Comparison of ENCODE assay signal across 4 worm cellular contexts in the genomic region with DNA sequence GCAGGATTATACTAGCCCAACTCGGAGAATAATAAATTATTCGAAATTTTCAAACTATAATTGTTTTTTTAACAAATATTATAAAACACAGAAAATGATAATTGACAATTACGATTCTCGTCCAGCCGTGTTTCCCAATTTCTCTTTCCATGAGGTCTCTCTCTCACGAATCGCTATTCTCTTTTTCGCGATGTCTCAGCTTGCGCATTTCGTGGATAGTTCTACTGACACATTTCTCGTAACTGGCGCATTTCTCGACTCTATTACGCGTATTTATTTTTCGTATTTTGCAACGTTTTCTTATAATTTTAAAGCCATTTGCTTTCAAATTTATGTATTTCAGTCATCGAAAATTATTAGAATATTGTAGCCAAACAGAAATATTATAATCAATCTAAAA.
A peak's percentile ranks its signal among the peaks of the same experiment; 100 is the strongest.
TF ChIP-seq lines count a peak whose summit lies in the region.

No protein-coding gene starts in this region.

TF ChIP-seq in whole organism, L2 larva, 48 proteins besides CTCF, POLR2A, EP300 and RAD21 (continues in another document):
- TF ChIP-seq sma-3 (GFP tag; optimal IDR thresholded peaks at IDR 0.05; lab: Kevin White, UChicago) = peak; percentile 99
- TF ChIP-seq F13H6.1 (tag; optimal IDR thresholded peaks at IDR 0.05; lab: Kevin White, UChicago) = peak; percentile 98
- TF ChIP-seq alr-1 (tag; optimal IDR thresholded peaks at IDR 0.05; lab: Kevin White, UChicago) = no peak
- TF ChIP-seq peb-1 (tag; optimal IDR thresholded peaks at IDR 0.05; lab: Kevin White, UChicago) = no peak
- TF ChIP-seq blmp-1 (tag; optimal IDR thresholded peaks at IDR 0.05; lab: Kevin White, UChicago; ENCODE audit: insufficient read depth) = peak; percentile 65
- peak; percentile 81 for TF ChIP-seq ZK546.5 (tag; optimal IDR thresholded peaks at IDR 0.05; lab: Kevin White, UChicago)
- TF ChIP-seq nhr-21 (tag; optimal IDR thresholded peaks at IDR 0.05; lab: Kevin White, UChicago) = peak; percentile 93
- peak; percentile 93 for TF ChIP-seq egl-27 (tag; optimal IDR thresholded peaks at IDR 0.05; lab: Kevin White, UChicago)
- TF ChIP-seq skn-1 (tag; optimal IDR thresholded peaks at IDR 0.05; lab: Kevin White, UChicago) = peak; percentile 84
- TF ChIP-seq fos-1 (tag; optimal IDR thresholded peaks at IDR 0.05; lab: Kevin White, UChicago) = peak; percentile 99
- TF ChIP-seq nhr-25 (tag; optimal IDR thresholded peaks at IDR 0.05; lab: Kevin White, UChicago) = peak; percentile 99
- peak; percentile 89 for TF ChIP-seq nhr-77 (tag; optimal IDR thresholded peaks at IDR 0.05; lab: Kevin White, UChicago)
- TF ChIP-seq mab-5 (tag; optimal IDR thresholded peaks at IDR 0.05; lab: Kevin White, UChicago) = peak; percentile 93
- TF ChIP-seq sma-9 (GFP tag; optimal IDR thresholded peaks at IDR 0.05; lab: Kevin White, UChicago) = peak; percentile 95
- no peak for TF ChIP-seq sma-9 (tag; optimal IDR thresholded peaks at IDR 0.05; lab: Kevin White, UChicago)
- no peak for TF ChIP-seq dmd-4 (tag; optimal IDR thresholded peaks at IDR 0.05; lab: Kevin White, UChicago)
- no peak for TF ChIP-seq nhr-23 (tag; optimal IDR thresholded peaks at IDR 0.05; lab: Kevin White, UChicago)
- TF ChIP-seq nhr-11 (tag; optimal IDR thresholded peaks at IDR 0.05; lab: Kevin White, UChicago) = peak; percentile 86
- peak; percentile 92 for TF ChIP-seq gmeb-1 (tag; optimal IDR thresholded peaks at IDR 0.05; lab: Kevin White, UChicago)
- TF ChIP-seq elt-1 (tag; optimal IDR thresholded peaks at IDR 0.05; lab: Kevin White, UChicago) = no peak
- TF ChIP-seq nhr-129 (tag; optimal IDR thresholded peaks at IDR 0.05; lab: Kevin White, UChicago) = peak; percentile 100
- TF ChIP-seq mdl-1 (tag; optimal IDR thresholded peaks at IDR 0.05; lab: Kevin White, UChicago) = peak in 1 of 2 experiments; percentile 90

TF ChIP-seq in whole organism, L4 larva, 104 proteins besides CTCF, POLR2A, EP300 and RAD21 (continues in another document):
- TF ChIP-seq ceh-32 (tag; optimal IDR thresholded peaks at IDR 0.05; lab: Kevin White, UChicago; ENCODE audit: poor library complexity) (peak; percentile 13), madf-9 (GFP tag; conservative IDR thresholded peaks at IDR 0.05; lab: Robert Waterston, UW) (peak; percentile 97), lin-29 (GFP tag; IDR thresholded peaks at IDR 0.05; lab: Robert Waterston, UW) (peak; percentile 80; the same call in 1 of the 2 replicates), arid-1 (GFP tag; conservative IDR thresholded peaks at IDR 0.05; lab: Robert Waterston, UW) (peak; percentile 98), mes-2 (tag; optimal IDR thresholded peaks at IDR 0.05; lab: Kevin White, UChicago; ENCODE audit: poor library complexity, severe bottlenecking) (peak; percentile 100), dmd-8 (GFP tag; IDR thresholded peaks at IDR 0.05; lab: Robert Waterston, UW) (peak; percentile 83), zfp-2 (tag; optimal IDR thresholded peaks at IDR 0.05; lab: Kevin White, UChicago) (peak; percentile 83), snpc-4 (tag; optimal IDR thresholded peaks at IDR 0.05; lab: Kevin White, UChicago) (no peak), nhr-25 (tag; optimal IDR thresholded peaks at IDR 0.05; lab: Kevin White, UChicago; ENCODE audit: borderline replicate concordance, insufficient read depth) (peak; percentile 96), nhr-111 (GFP tag; optimal IDR thresholded peaks at IDR 0.05; lab: Kevin White, UChicago) (no peak), vab-7 (GFP tag; IDR thresholded peaks at IDR 0.05; lab: Robert Waterston, UW) (peak; percentile 100), D1046.2 (GFP tag; IDR thresholded peaks at IDR 0.05; lab: Robert Waterston, UW) (peak; percentile 97), egl-27 (tag; optimal IDR thresholded peaks at IDR 0.05; lab: Kevin White, UChicago) (no peak), mdt-29 (GFP tag; IDR thresholded peaks at IDR 0.05; lab: Robert Waterston, UW) (no peak; the same call in 1 of the 2 replicates), fos-1 (tag; optimal IDR thresholded peaks at IDR 0.05; lab: Kevin White, UChicago) (no peak), F37D6.2 (tag; optimal IDR thresholded peaks at IDR 0.05; lab: Kevin White, UChicago) (peak; percentile 94), saeg-2 (GFP tag; IDR thresholded peaks at IDR 0.05; lab: Robert Waterston, UW) (0 out of 2 replicates have a peak, but pooled peaks have one; percentile 21), daf-16 (GFP tag; optimal IDR thresholded peaks at IDR 0.05; lab: Kevin White, UChicago) (peak; percentile 62 to 80), daf-16 (tag; optimal IDR thresholded peaks at IDR 0.05; lab: Kevin White, UChicago) (peak; percentile 90), hlh-30 (tag; optimal IDR thresholded peaks at IDR 0.05; lab: Kevin White, UChicago; ENCODE audit: insufficient read depth) (peak; percentile 93)

TF ChIP-seq in whole organism, late embryonic, 69 proteins besides CTCF, POLR2A, EP300 and RAD21 (continues in another document):
- TF ChIP-seq pqm-1 (tag; optimal IDR thresholded peaks at IDR 0.05; lab: Kevin White, UChicago) (peak; percentile 100), sdc-2 (tag; optimal IDR thresholded peaks at IDR 0.05; lab: Kevin White, UChicago) (peak; percentile 96), sox-4 (tag; optimal IDR thresholded peaks at IDR 0.05; lab: Kevin White, UChicago) (peak; percentile 99), ceh-14 (tag; optimal IDR thresholded peaks at IDR 0.05; lab: Kevin White, UChicago) (peak; percentile 100), pag-3 (tag; optimal IDR thresholded peaks at IDR 0.05; lab: Kevin White, UChicago; ENCODE audit: borderline replicate concordance) (peak; percentile 100), odd-2 (tag; optimal IDR thresholded peaks at IDR 0.05; lab: Kevin White, UChicago) (no peak), nhr-232 (tag; optimal IDR thresholded peaks at IDR 0.05; lab: Kevin White, UChicago) (peak; percentile 96), gmeb-2 (tag; optimal IDR thresholded peaks at IDR 0.05; lab: Kevin White, UChicago) (peak; percentile 99), npax-4 (tag; optimal IDR thresholded peaks at IDR 0.05; lab: Kevin White, UChicago) (peak; percentile 99), unc-3 (GFP tag; conservative IDR thresholded peaks at IDR 0.05; lab: Robert Waterston, UW) (peak; percentile 100), unc-3 (tag; optimal IDR thresholded peaks at IDR 0.05; lab: Kevin White, UChicago) (peak; percentile 100), hlh-8 (tag; optimal IDR thresholded peaks at IDR 0.05; lab: Kevin White, UChicago) (peak; percentile 100), ceh-45 (GFP tag; IDR thresholded peaks at IDR 0.05; lab: Robert Waterston, UW) (peak; percentile 100), ceh-6 (GFP tag; optimal IDR thresholded peaks at IDR 0.05; lab: Kevin White, UChicago) (peak; percentile 98), ceh-18 (tag; optimal IDR thresholded peaks at IDR 0.05; lab: Kevin White, UChicago) (peak; percentile 100), ama-1 (optimal IDR thresholded peaks at IDR 0.05; lab: Kevin White, UChicago) (no peak), ttx-3 (tag; optimal IDR thresholded peaks at IDR 0.05; lab: Kevin White, UChicago) (peak; percentile 100), rnt-1 (tag; optimal IDR thresholded peaks at IDR 0.05; lab: Kevin White, UChicago) (peak; percentile 100), ahr-1 (tag; optimal IDR thresholded peaks at IDR 0.05; lab: Kevin White, UChicago) (peak; percentile 100), sox-2 (GFP tag; IDR thresholded peaks at IDR 0.05; lab: Robert Waterston, UW) (peak; percentile 97), C38D4.7 (GFP tag; optimal IDR thresholded peaks at IDR 0.05; lab: Kevin White, UChicago) (peak; percentile 98), dmd-4 (tag; optimal IDR thresholded peaks at IDR 0.05; lab: Kevin White, UChicago; ENCODE audit: borderline replicate concordance) (peak; percentile 100), T23F11.4 (GFP tag; optimal IDR thresholded peaks at IDR 0.05; lab: Kevin White, UChicago) (peak; percentile 99)

TF ChIP-seq in whole organism, mixed stage, embryonic, 35 proteins besides CTCF, POLR2A, EP300 and RAD21 (continues in another document):
- TF ChIP-seq ztf-11 (tag; optimal IDR thresholded peaks at IDR 0.05; lab: Kevin White, UChicago) (peak; percentile 94), lsy-2 (tag; optimal IDR thresholded peaks at IDR 0.05; lab: Kevin White, UChicago) (peak; percentile 93), nhr-76 (tag; optimal IDR thresholded peaks at IDR 0.05; lab: Kevin White, UChicago) (no peak), zip-8 (tag; optimal IDR thresholded peaks at IDR 0.05; lab: Kevin White, UChicago) (no peak), elt-1 (tag; optimal IDR thresholded peaks at IDR 0.05; lab: Kevin White, UChicago; ENCODE audit: borderline replicate concordance, insufficient read depth) (peak; percentile 56), blmp-1 (tag; optimal IDR thresholded peaks at IDR 0.05; lab: Kevin White, UChicago) (peak; percentile 67), nhr-2 (tag; optimal IDR thresholded peaks at IDR 0.05; lab: Kevin White, UChicago) (peak; percentile 22), mep-1 (tag; optimal IDR thresholded peaks at IDR 0.05; lab: Kevin White, UChicago) (peak; percentile 100), lin-13 (tag; optimal IDR thresholded peaks at IDR 0.05; lab: Kevin White, UChicago) (peak; percentile 99), ceh-83 (GFP tag; optimal IDR thresholded peaks at IDR 0.05; lab: Kevin White, UChicago) (peak; percentile 99), tbx-8 (GFP tag; optimal IDR thresholded peaks at IDR 0.05; lab: Kevin White, UChicago) (peak; percentile 99), elt-3 (tag; optimal IDR thresholded peaks at IDR 0.05; lab: Kevin White, UChicago) (peak; percentile 87), unc-120 (tag; optimal IDR thresholded peaks at IDR 0.05; lab: Kevin White, UChicago; ENCODE audit: poor library complexity, severe bottlenecking) (peak; percentile 99), sem-2 (GFP tag; optimal IDR thresholded peaks at IDR 0.05; lab: Kevin White, UChicago) (peak; percentile 97), lin-32 (GFP tag; optimal IDR thresholded peaks at IDR 0.05; lab: Kevin White, UChicago) (peak; percentile 100), snpc-4 (tag; optimal IDR thresholded peaks at IDR 0.05; lab: Kevin White, UChicago) (no peak), M03D4.4 (tag; optimal IDR thresholded peaks at IDR 0.05; lab: Kevin White, UChicago) (peak; percentile 99), ceh-43 (GFP tag; optimal IDR thresholded peaks at IDR 0.05; lab: Kevin White, UChicago) (peak; percentile 98), ces-1 (GFP tag; optimal IDR thresholded peaks at IDR 0.05; lab: Kevin White, UChicago) (peak; percentile 90), mls-2 (tag; optimal IDR thresholded peaks at IDR 0.05; lab: Kevin White, UChicago) (peak; percentile 100), unc-62 (GFP tag; optimal IDR thresholded peaks at IDR 0.05; lab: Kevin White, UChicago) (peak; percentile 94), cnd-1 (tag; optimal IDR thresholded peaks at IDR 0.05; lab: Kevin White, UChicago) (peak; percentile 99), ham-2 (GFP tag; optimal IDR thresholded peaks at IDR 0.05; lab: Kevin White, UChicago) (peak; percentile 98), pha-4 (tag; optimal IDR thresholded peaks at IDR 0.05; lab: Kevin White, UChicago) (peak; percentile 98), drap-1 (GFP tag; optimal IDR thresholded peaks at IDR 0.05; lab: Kevin White, UChicago) (peak; percentile 100), flh-1 (GFP tag; optimal IDR thresholded peaks at IDR 0.05; lab: Kevin White, UChicago) (peak; percentile 96), unc-39 (tag; optimal IDR thresholded peaks at IDR 0.05; lab: Kevin White, UChicago) (peak; percentile 67)
